Worm (Caenorhabditis elegans): ENCODE data around the gene lap-1.

Gene lap-1

ce11 chrIII:8401887-8402286, at the start of gene lap-1:
Gene lap-1, minus strand, starts transcription at chrIII:8401928.
- TF ChIP-seq ceh-28 (tag; optimal IDR thresholded peaks at IDR 0.05), result no peak
- TF ChIP-seq duxl-1 (tag; optimal IDR thresholded peaks at IDR 0.05; ENCODE audit: poor library complexity), result no peak
- TF ChIP-seq set-16 (GFP tag; IDR thresholded peaks at IDR 0.05), result no peak
- TF ChIP-seq nhr-28 (tag; optimal IDR thresholded peaks at IDR 0.05), result peak; percentile 31
- TF ChIP-seq dmd-6 (GFP tag; IDR thresholded peaks at IDR 0.05), result peak; percentile 28; the same call in 1 of the 2 replicates
- TF ChIP-seq vab-7 (GFP tag; IDR thresholded peaks at IDR 0.05), result no peak
- no peak for TF ChIP-seq mdt-29 (GFP tag; IDR thresholded peaks at IDR 0.05)
- no peak for TF ChIP-seq ceh-62 (tag; optimal IDR thresholded peaks at IDR 0.05)
- peak; percentile 83 for TF ChIP-seq pqm-1 (tag; optimal IDR thresholded peaks at IDR 0.05)

ce11 chrIII:8451181-8451580, 49.5 kb upstream of the lap-1 start:
- TF ChIP-seq ZK337.2 (GFP tag; IDR thresholded peaks at IDR 0.05), result no peak
- no peak for TF ChIP-seq dmd-9 (GFP tag; IDR thresholded peaks at IDR 0.05)
- TF ChIP-seq ceh-32 (tag; optimal IDR thresholded peaks at IDR 0.05; ENCODE audit: poor library complexity), result no peak
- no peak for TF ChIP-seq tag-97 (GFP tag; IDR thresholded peaks at IDR 0.05)
- no peak for TF ChIP-seq R02D3.7 (tag; optimal IDR thresholded peaks at IDR 0.05)
- TF ChIP-seq duxl-1 (tag; optimal IDR thresholded peaks at IDR 0.05; ENCODE audit: poor library complexity), result no peak
- no peak for TF ChIP-seq daf-8 (GFP tag; IDR thresholded peaks at IDR 0.05)
- TF ChIP-seq dpl-1 (GFP tag; optimal IDR thresholded peaks at IDR 0.05), result no peak
- no peak for TF ChIP-seq ces-1 (GFP tag; optimal IDR thresholded peaks at IDR 0.05)
- no peak for TF ChIP-seq lin-29 (GFP tag; IDR thresholded peaks at IDR 0.05)
- no peak for TF ChIP-seq nhr-42 (GFP tag; IDR thresholded peaks at IDR 0.05)

ce11 chrIII:8450494-8450893, 48.8 kb upstream of the lap-1 start:
- TF ChIP-seq unc-130 (GFP tag; optimal IDR thresholded peaks at IDR 0.05), result no peak
- no peak for TF ChIP-seq attf-4 (tag; optimal IDR thresholded peaks at IDR 0.05)
- TF ChIP-seq daf-16 (GFP tag; optimal IDR thresholded peaks at IDR 0.05), result no peak
- TF ChIP-seq daf-16 (tag; optimal IDR thresholded peaks at IDR 0.05), result peak; percentile 54
- TF ChIP-seq egl-43 (GFP tag; IDR thresholded peaks at IDR 0.05), result no peak
- TF ChIP-seq lin-15B (tag; optimal IDR thresholded peaks at IDR 0.05), result no peak
- no peak for TF ChIP-seq zfp-2 (tag; optimal IDR thresholded peaks at IDR 0.05)
- no peak for TF ChIP-seq tra-1 (GFP tag; IDR thresholded peaks at IDR 0.05)
- TF ChIP-seq mdl-1 (tag; optimal IDR thresholded peaks at IDR 0.05), result no peak
- peak; percentile 42; the same call in 1 of the 2 replicates for TF ChIP-seq lin-38 (GFP tag; IDR thresholded peaks at IDR 0.05)
- no peak for TF ChIP-seq dpl-1 (GFP tag; optimal IDR thresholded peaks at IDR 0.05)
- peak; percentile 20 for TF ChIP-seq hlh-30 (tag; optimal IDR thresholded peaks at IDR 0.05; ENCODE audit: insufficient read depth)
- TF ChIP-seq duxl-1 (tag; optimal IDR thresholded peaks at IDR 0.05; ENCODE audit: poor library complexity), result peak; percentile 27

- TF ChIP-seq tag-97 (GFP tag; IDR thresholded peaks at IDR 0.05), result no peak
- TF ChIP-seq mxl-3 (GFP tag; optimal IDR thresholded peaks at IDR 0.05), result no peak
- TF ChIP-seq pha-4 (GFP tag; IDR thresholded peaks at IDR 0.05), result peak; percentile 30; the same call in 1 of the 2 replicates
- TF ChIP-seq pha-4 (tag; optimal IDR thresholded peaks at IDR 0.05), result peak; percentile 26
- TF ChIP-seq hlh-11 (tag; optimal IDR thresholded peaks at IDR 0.05), result no peak
- TF ChIP-seq attf-4 (tag; optimal IDR thresholded peaks at IDR 0.05), result no peak
- no peak for TF ChIP-seq ceh-62 (tag; optimal IDR thresholded peaks at IDR 0.05)
- TF ChIP-seq pqm-1 (tag; optimal IDR thresholded peaks at IDR 0.05), result no peak
- TF ChIP-seq skn-1 (tag; optimal IDR thresholded peaks at IDR 0.05), result no peak
- TF ChIP-seq egl-43 (GFP tag; IDR thresholded peaks at IDR 0.05), result no peak
- TF ChIP-seq F44E2.7 (GFP tag; IDR thresholded peaks at IDR 0.05), result no peak
- peak; percentile 9 for TF ChIP-seq dpl-1 (GFP tag; optimal IDR thresholded peaks at IDR 0.05)
- TF ChIP-seq D1046.2 (GFP tag; IDR thresholded peaks at IDR 0.05), result no peak
- no peak for TF ChIP-seq dmd-8 (GFP tag; IDR thresholded peaks at IDR 0.05)
- TF ChIP-seq zfp-2 (tag; optimal IDR thresholded peaks at IDR 0.05), result no peak
- TF ChIP-seq hif-1 (tag; optimal IDR thresholded peaks at IDR 0.05), result no peak
- no peak for TF ChIP-seq F10B5.3 (tag; optimal IDR thresholded peaks at IDR 0.05)
- no peak for TF ChIP-seq F37D6.2 (tag; optimal IDR thresholded peaks at IDR 0.05)
- TF ChIP-seq zip-2 (tag; optimal IDR thresholded peaks at IDR 0.05), result no peak
- TF ChIP-seq fos-1 (tag; optimal IDR thresholded peaks at IDR 0.05), result no peak
- TF ChIP-seq aly-2 (tag; optimal IDR thresholded peaks at IDR 0.05), result no peak
- TF ChIP-seq lir-3 (tag; optimal IDR thresholded peaks at IDR 0.05), result peak; percentile 40
- TF ChIP-seq daf-12 (tag; optimal IDR thresholded peaks at IDR 0.05), result no peak
These were observed 47.6 kb upstream of the lap-1 start, which contains the start of gene mrpl-32 for ce11 chrIII:8449160-8449807. Gene mrpl-32, plus strand, starts transcription at chrIII:8449757.
